Fruit fly (Drosophila melanogaster): ENCODE measurements around the gene CG18746.

DNA sequence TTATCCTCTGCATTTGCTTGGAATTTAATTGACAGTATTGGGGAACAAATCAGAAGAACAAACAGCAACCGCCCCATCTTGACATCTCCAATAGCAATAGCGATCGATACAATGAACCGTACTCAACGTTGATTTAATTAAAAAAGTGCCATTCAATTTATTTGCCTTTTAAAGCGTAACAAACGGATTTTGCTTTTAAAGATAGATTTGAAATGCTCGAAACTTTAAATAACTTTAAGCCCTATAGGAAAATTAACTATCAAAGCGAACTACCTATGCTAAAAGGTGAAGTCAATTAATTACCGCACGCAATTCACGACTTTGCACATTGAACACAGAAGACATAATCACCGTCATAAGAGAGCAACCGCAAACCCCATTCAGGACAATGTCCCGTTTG, 50.5 kb downstream of the CG18746 start, which contains the start of gene CG43254:
- no peak for TF ChIP-seq CTCF (optimal IDR thresholded peaks at IDR 0.05)
- no peak for TF ChIP-seq CG8478 (optimal IDR thresholded peaks at IDR 0.05)

All from S2 (cell line).